Fruit fly (Drosophila melanogaster) whole organism, embryonic: Measurements from ENCODE around the gene CG9117.

ENCODE experiments used
- Atf6 ChIP-seq: fragments of 200-800 bp; sonication (Bioruptor generic); IDR thresholded peaks from 2 replicates; pipeline ENCODE4 v1.3.6; 2022; ENCODE audit warnings: missing biosample characterization, missing genetic modification characterization
- Bdp1 ChIP-seq: fragments of 200-800 bp; sonication (Bioruptor generic); optimal IDR thresholded peaks from 3 replicates; lab custom pipeline; 2016; ENCODE audit warnings: missing biosample characterization, missing genetic modification characterization
- Bgb ChIP-seq: fragments of 200-800 bp; sonication (Bioruptor generic); IDR thresholded peaks from 2 replicates; pipeline ENCODE4 v1.3.6; 2022; ENCODE audit warnings: missing biosample characterization, missing genetic modification characterization; ENCODE audit not compliant: partially characterized antibody
- CG10366 ChIP-seq: fragments of 200-800 bp; sonication (Bioruptor generic); IDR thresholded peaks from 2 replicates; pipeline ENCODE4 v1.3.6; 2022; ENCODE audit warnings: missing biosample characterization, missing genetic modification characterization
- CG12744 ChIP-seq: fragments of 200-800 bp; sonication (Bioruptor generic); optimal IDR thresholded peaks from 2 replicates; lab custom pipeline; 2016; ENCODE audit warnings: missing biosample characterization, missing genetic modification characterization
- CG13123 ChIP-seq: fragments of 200-800 bp; sonication (Bioruptor generic); optimal IDR thresholded peaks from 2 replicates; lab custom pipeline; 2016; ENCODE audit warnings: missing biosample characterization, missing genetic modification characterization
- CG13894 ChIP-seq: fragments of 200-800 bp; sonication (Bioruptor generic); optimal IDR thresholded peaks from 3 replicates; lab custom pipeline; 2018; ENCODE audit warnings: missing biosample characterization, mild to moderate bottlenecking, missing genetic modification characterization, moderate library complexity
- CG15479 ChIP-seq: fragments of 200-800 bp; sonication (Bioruptor generic); optimal IDR thresholded peaks from 3 replicates; lab custom pipeline; 2019; ENCODE audit warnings: missing biosample characterization, mild to moderate bottlenecking, missing genetic modification characterization, moderate library complexity
- CG15601 ChIP-seq: fragments of 200-800 bp; sonication (Bioruptor generic); optimal IDR thresholded peaks from 3 replicates; lab custom pipeline; 2019; ENCODE audit warnings: missing biosample characterization, mild to moderate bottlenecking, missing genetic modification characterization, moderate library complexity
- CG16815 ChIP-seq: fragments of 200-800 bp; sonication (Bioruptor generic); optimal IDR thresholded peaks from 3 replicates; lab custom pipeline; 2017; ENCODE audit warnings: missing biosample characterization, mild to moderate bottlenecking, missing genetic modification characterization
- CG17912 ChIP-seq: fragments of 200-800 bp; sonication (Bioruptor generic); optimal IDR thresholded peaks from 2 replicates; lab custom pipeline; 2018; ENCODE audit warnings: missing biosample characterization, mild to moderate bottlenecking, missing genetic modification characterization
- CG1832 ChIP-seq: fragments of 200-800 bp; sonication (Bioruptor generic); optimal IDR thresholded peaks from 2 replicates; lab custom pipeline; 2017; ENCODE audit warnings: missing biosample characterization, mild to moderate bottlenecking, missing genetic modification characterization, inconsistent platforms
- CG18619 ChIP-seq: fragments of 200-800 bp; sonication (Bioruptor generic); optimal IDR thresholded peaks from 3 replicates; lab custom pipeline; 2017; ENCODE audit warnings: missing biosample characterization, mild to moderate bottlenecking, missing genetic modification characterization
- CG2129 ChIP-seq: fragments of 200-800 bp; sonication (Bioruptor generic); IDR thresholded peaks from 2 replicates; pipeline ENCODE4 v1.3.6; 2022; ENCODE audit warnings: missing biosample characterization, missing genetic modification characterization; ENCODE audit not compliant: partially characterized antibody
- CG32767 ChIP-seq: fragments of 200-800 bp; sonication (Bioruptor generic); IDR thresholded peaks from 2 replicates; pipeline ENCODE4 v1.3.6; 2022; ENCODE audit warnings: missing biosample characterization, missing genetic modification characterization
- CG33213 ChIP-seq: fragments of 200-800 bp; sonication (Bioruptor generic); optimal IDR thresholded peaks from 3 replicates; lab custom pipeline; 2016; ENCODE audit warnings: missing biosample characterization, missing genetic modification characterization
- CG34422 ChIP-seq: fragments of 200-800 bp; sonication (Bioruptor generic); IDR thresholded peaks from 3 replicates; pipeline ENCODE4 v1.3.6; 2022; ENCODE audit warnings: missing biosample characterization, missing genetic modification characterization
- CG7271 ChIP-seq: fragments of 200-800 bp; sonication (Bioruptor generic); optimal IDR thresholded peaks from 2 replicates; lab custom pipeline; 2018; ENCODE audit warnings: missing biosample characterization, mild to moderate bottlenecking, missing genetic modification characterization, moderate library complexity
- CG8944 ChIP-seq: fragments of 200-800 bp; sonication (Bioruptor generic); optimal IDR thresholded peaks from 3 replicates; lab custom pipeline; 2016; ENCODE audit warnings: missing biosample characterization, missing genetic modification characterization
- CG9437 ChIP-seq: fragments of 200-800 bp; sonication (Bioruptor generic); optimal IDR thresholded peaks from 2 replicates; lab custom pipeline; 2018; ENCODE audit warnings: missing biosample characterization, mild to moderate bottlenecking, missing genetic modification characterization
- Dad ChIP-seq: fragments of 200-800 bp; sonication (Bioruptor generic); optimal IDR thresholded peaks from 3 replicates; lab custom pipeline; 2016; ENCODE audit warnings: missing biosample characterization, missing genetic modification characterization
- E2f1 ChIP-seq: fragments of 200-800 bp; sonication (Bioruptor generic); IDR thresholded peaks from 2 replicates; pipeline ENCODE4 v1.3.6; 2022; ENCODE audit warnings: missing biosample characterization, missing genetic modification characterization
- Fer1 ChIP-seq: fragments of 200-800 bp; sonication (Bioruptor generic); optimal IDR thresholded peaks from 2 replicates; lab custom pipeline; 2017; ENCODE audit warnings: missing biosample characterization, mild to moderate bottlenecking, missing genetic modification characterization
- Fer2 ChIP-seq: fragments of 200-800 bp; sonication (Bioruptor generic); optimal IDR thresholded peaks from 2 replicates; lab custom pipeline; 2018; ENCODE audit warnings: missing biosample characterization, mild to moderate bottlenecking, missing genetic modification characterization, moderate library complexity
- HHEX ChIP-seq: fragments of 200-800 bp; sonication (Bioruptor generic); optimal IDR thresholded peaks from 3 replicates; lab custom pipeline; 2017; ENCODE audit warnings: missing biosample characterization, mild to moderate bottlenecking, missing genetic modification characterization, missing genetic modification reagents
- HLH3B ChIP-seq: fragments of 200-800 bp; sonication (Bioruptor generic); IDR thresholded peaks from 2 replicates; pipeline ENCODE4 v1.3.6; 2022; ENCODE audit warnings: missing biosample characterization, missing genetic modification characterization
- HmgD ChIP-seq: fragments of 200-800 bp; sonication (Bioruptor generic); optimal IDR thresholded peaks from 3 replicates; lab custom pipeline; 2016; ENCODE audit warnings: missing biosample characterization, missing genetic modification characterization
- Hr51 ChIP-seq, 2 experiments: fragments of 200-800 bp; sonication (Bioruptor generic); optimal IDR thresholded peaks; 2 replicates in 1 of 2; 3 replicates in 1 of 2; lab custom pipeline; 2016 to 2018; ENCODE audit warnings: missing biosample characterization in 2 of 2, missing genetic modification characterization in 2 of 2, mild to moderate bottlenecking in 1 of 2, moderate library complexity in 1 of 2
- Lim3 ChIP-seq: fragments of 200-800 bp; sonication (Bioruptor generic); IDR thresholded peaks from 2 replicates; pipeline ENCODE4 v1.3.6; 2022; ENCODE audit warnings: missing biosample characterization, missing genetic modification characterization
- Med ChIP-seq: fragments of 200-800 bp; sonication (Bioruptor generic); peaks from one replicate; lab custom pipeline; 2016; ENCODE audit warnings: missing biosample characterization, missing genetic modification characterization, mild to moderate bottlenecking, inconsistent platforms, moderate library complexity
- NfI ChIP-seq: fragments of 200-800 bp; sonication (Bioruptor generic); optimal IDR thresholded peaks from 3 replicates; lab custom pipeline; 2018; ENCODE audit warnings: missing biosample characterization, mild to moderate bottlenecking, missing genetic modification characterization, moderate library complexity
- Pdp1 ChIP-seq, 2 experiments: fragments of 200-800 bp; sonication (Bioruptor generic); optimal IDR thresholded peaks; 3 replicates each; lab custom pipeline; 2016; ENCODE audit warnings: missing biosample characterization in 2 of 2, missing genetic modification characterization in 2 of 2, mild to moderate bottlenecking in 1 of 2, moderate library complexity in 1 of 2
- Ravus ChIP-seq: fragments of 200-800 bp; sonication (Bioruptor generic); IDR thresholded peaks from 2 replicates; pipeline ENCODE4 v1.3.6; 2022; ENCODE audit warnings: missing biosample characterization, missing genetic modification characterization
- Rx ChIP-seq: fragments of 200-800 bp; sonication (Bioruptor generic); IDR thresholded peaks from 2 replicates; pipeline ENCODE4 v1.3.6; 2022; ENCODE audit warnings: missing biosample characterization, missing genetic modification characterization
- ac ChIP-seq: fragments of 200-800 bp; sonication (Bioruptor generic); optimal IDR thresholded peaks from 3 replicates; lab custom pipeline; 2017; ENCODE audit warnings: missing biosample characterization, mild to moderate bottlenecking, missing genetic modification characterization
- fd102C ChIP-seq: fragments of 200-800 bp; sonication (Bioruptor generic); optimal IDR thresholded peaks from 2 replicates; lab custom pipeline; 2018; ENCODE audit warnings: missing biosample characterization, mild to moderate bottlenecking, missing genetic modification characterization, moderate library complexity
- gce ChIP-seq: fragments of 200-800 bp; sonication (Bioruptor generic); IDR thresholded peaks from 3 replicates; pipeline ENCODE4 v1.3.6; 2022; ENCODE audit warnings: missing biosample characterization, missing genetic modification characterization
- gt ChIP-seq: fragments of 200-800 bp; sonication (Bioruptor generic); IDR thresholded peaks from 2 replicates; pipeline ENCODE4 v1.3.6; 2022; ENCODE audit warnings: missing biosample characterization, missing genetic modification characterization
- ken ChIP-seq: fragments of 200-800 bp; sonication (Bioruptor generic); IDR thresholded peaks from 3 replicates; pipeline ENCODE4 v1.3.6; 2022; ENCODE audit warnings: missing biosample characterization, missing genetic modification characterization
- lilli ChIP-seq: fragments of 200-800 bp; sonication (Bioruptor generic); optimal IDR thresholded peaks from 3 replicates; lab custom pipeline; 2016; ENCODE audit warnings: missing biosample characterization, missing genetic modification characterization
- nmo ChIP-seq: fragments of 200-800 bp; sonication (Bioruptor generic); optimal IDR thresholded peaks from 2 replicates; lab custom pipeline; 2018; ENCODE audit warnings: missing biosample characterization, mild to moderate bottlenecking, missing genetic modification characterization, moderate library complexity
- pzg ChIP-seq: fragments of 200-800 bp; sonication (Bioruptor generic); optimal IDR thresholded peaks from 3 replicates; lab custom pipeline; 2018; ENCODE audit warnings: missing biosample characterization, mild to moderate bottlenecking, missing genetic modification characterization, moderate library complexity
- salm ChIP-seq: fragments of 200-800 bp; sonication (Bioruptor generic); optimal IDR thresholded peaks from 2 replicates; lab custom pipeline; 2018; ENCODE audit warnings: missing biosample characterization, mild to moderate bottlenecking, missing genetic modification characterization
- sens-2 ChIP-seq: fragments of 200-800 bp; sonication (Bioruptor generic); IDR thresholded peaks from 2 replicates; pipeline ENCODE4 v1.3.6; 2022; ENCODE audit warnings: missing biosample characterization, missing genetic modification characterization
- slou ChIP-seq: fragments of 200-800 bp; sonication (Bioruptor generic); optimal IDR thresholded peaks from 3 replicates; lab custom pipeline; 2016; ENCODE audit warnings: missing biosample characterization, missing genetic modification characterization
- slp2 ChIP-seq: fragments of 200-800 bp; sonication (Bioruptor generic); optimal IDR thresholded peaks from 2 replicates; lab custom pipeline; 2016; ENCODE audit warnings: missing biosample characterization, missing genetic modification characterization
- sr ChIP-seq: fragments of 200-800 bp; sonication (Bioruptor generic); IDR thresholded peaks from 3 replicates; pipeline ENCODE4 v1.3.6; 2022; ENCODE audit warnings: missing biosample characterization, missing genetic modification characterization
- ssp ChIP-seq: fragments of 200-800 bp; sonication (Bioruptor generic); IDR thresholded peaks from 2 replicates; pipeline ENCODE4 v1.3.6; 2022; ENCODE audit warnings: missing biosample characterization, missing genetic modification characterization
- tgo ChIP-seq: fragments of 200-800 bp; sonication (Bioruptor generic); IDR thresholded peaks from 3 replicates; pipeline ENCODE4 v1.3.6; 2022; ENCODE audit warnings: missing biosample characterization, missing genetic modification characterization
- tna ChIP-seq: fragments of 200-800 bp; sonication (Bioruptor generic); IDR thresholded peaks from 2 replicates; pipeline ENCODE4 v1.3.6; 2022; ENCODE audit warnings: missing biosample characterization, missing genetic modification characterization; ENCODE audit not compliant: partially characterized antibody

The CG9117 gene

dm6 chr2L:6047528-6048160, 9.9 kb upstream of the CG9117 start, which contains the start of gene IPIP (continued):
- peak; percentile 79 for TF ChIP-seq tna (GFP tag; lab: Robert Waterston, UW)
- no peak for TF ChIP-seq CG13894 (tag; lab: Kevin White, UChicago)
- no peak for TF ChIP-seq sens-2 (GFP tag; lab: Robert Waterston, UW)
- no peak for TF ChIP-seq CG7271 (tag; lab: Kevin White, UChicago)
- TF ChIP-seq Pdp1 (GFP tag; optimal IDR thresholded peaks at IDR 0.05; lab: Kevin White, UChicago) = peak in 1 of 2 experiments; percentile 98
- peak; percentile 37 for TF ChIP-seq nmo (GFP tag; lab: Kevin White, UChicago)
- TF ChIP-seq gt (GFP tag; lab: Robert Waterston, UW) = no peak
- TF ChIP-seq HLH3B (GFP tag; lab: Robert Waterston, UW) = no peak
- TF ChIP-seq Dad (GFP tag; lab: Kevin White, UChicago) = peak; percentile 1
- no peak for TF ChIP-seq salm (tag; lab: Kevin White, UChicago)
- no peak for TF ChIP-seq CG8944
- peak; percentile 91 for TF ChIP-seq Med (GFP tag; lab: Kevin White, UChicago)
- 0 out of 2 replicates have a peak, but pooled peaks have one; percentile 7 for TF ChIP-seq E2f1 (GFP tag; lab: Robert Waterston, UW)
- no peak for TF ChIP-seq Hr51 (GFP tag; optimal IDR thresholded peaks at IDR 0.05; lab: Kevin White, UChicago)
- peak; percentile 51 for TF ChIP-seq NfI (GFP tag; lab: Kevin White, UChicago)
- peak; percentile 6 for TF ChIP-seq CG9437 (GFP tag; lab: Kevin White, UChicago)
- peak; percentile 83 for TF ChIP-seq pzg (GFP tag; lab: Kevin White, UChicago)
- TF ChIP-seq fd102C (GFP tag; lab: Kevin White, UChicago) = no peak
- TF ChIP-seq CG15601 (tag; lab: Kevin White, UChicago) = no peak
- TF ChIP-seq slou (GFP tag; lab: Kevin White, UChicago) = no peak
- no peak for TF ChIP-seq CG1832 (GFP tag; lab: Kevin White, UChicago)
- TF ChIP-seq CG33213 = peak; percentile 13
- no peak for TF ChIP-seq Ravus (GFP tag; lab: Robert Waterston, UW)
- peak; percentile 41 for TF ChIP-seq CG2129 (GFP tag; lab: Robert Waterston, UW)
- no peak for TF ChIP-seq CG12744 (GFP tag; lab: Kevin White, UChicago)
- TF ChIP-seq Bdp1 (GFP tag; lab: Kevin White, UChicago) = peak; percentile 57
- no peak for TF ChIP-seq slp2
- no peak for TF ChIP-seq CG10366
- no peak for TF ChIP-seq ssp
- TF ChIP-seq HHEX = no peak
- TF ChIP-seq tgo (GFP tag; lab: Robert Waterston, UW) = peak; percentile 29; the same call in 1 of the 3 replicates
- peak; percentile 4 for TF ChIP-seq CG18619 (GFP tag; lab: Kevin White, UChicago)
- no peak for TF ChIP-seq Fer2 (tag; lab: Kevin White, UChicago)
- TF ChIP-seq Rx (GFP tag; lab: Robert Waterston, UW) = peak; percentile 43; the same call in 1 of the 2 replicates
- no peak for TF ChIP-seq CG16815 (GFP tag; lab: Kevin White, UChicago)
- peak; percentile 91 for TF ChIP-seq Bgb (GFP tag; lab: Robert Waterston, UW)
- no peak for TF ChIP-seq CG15479 (GFP tag; lab: Kevin White, UChicago)
- no peak for TF ChIP-seq ken (GFP tag; lab: Robert Waterston, UW)
- no peak for TF ChIP-seq gce (GFP tag; lab: Robert Waterston, UW)
- no peak for TF ChIP-seq ac (GFP tag; lab: Kevin White, UChicago)
- TF ChIP-seq CG17912 (GFP tag; lab: Kevin White, UChicago) = no peak
- no peak for TF ChIP-seq Lim3 (GFP tag; lab: Robert Waterston, UW)
- TF ChIP-seq CG13123 = no peak
- no peak for TF ChIP-seq HmgD (GFP tag; lab: Kevin White, UChicago)
- no peak for TF ChIP-seq Atf6 (GFP tag; lab: Robert Waterston, UW)
- 0 out of 3 replicates have a peak, but pooled peaks have one; percentile 3 for TF ChIP-seq sr (GFP tag; lab: Robert Waterston, UW)
- TF ChIP-seq CG34422 (GFP tag; lab: Robert Waterston, UW) = peak; percentile 67; the same call in 1 of the 3 replicates
- TF ChIP-seq CG32767 (GFP tag; lab: Robert Waterston, UW) = no peak
- peak; percentile 4 for TF ChIP-seq Fer1 (GFP tag; lab: Kevin White, UChicago)
- peak; percentile 34 for TF ChIP-seq lilli (GFP tag; lab: Kevin White, UChicago)
